Worm (Caenorhabditis elegans) whole organism, mixed stage, embryonic: ENCODE results near the gene msp-79.
"Not testable (repeated sequence)": the region's sequence is repeated elsewhere in the genome, so short reads cannot be mapped to it uniquely, and the experiment has no call there.

Source experiments
- M03D4.4 ChIP-seq: sonication (generic microtip); optimal IDR thresholded peaks from 2 replicates; lab custom pipeline; 2017; ENCODE audit warnings: mild to moderate bottlenecking, missing genetic modification characterization, missing compliant biosample characterization
- bed-3 ChIP-seq: fragments of 200-800 bp; sonication (Bioruptor generic); optimal IDR thresholded peaks from 3 replicates; lab custom pipeline; 2018; ENCODE audit warnings: mild to moderate bottlenecking, missing genetic modification characterization, moderate library complexity, missing compliant biosample characterization
- blmp-1 ChIP-seq: fragments of 150-350 bp; optimal IDR thresholded peaks from 2 replicates; lab custom pipeline; 2014; ENCODE audit warnings: missing biosample characterization, missing genetic modification characterization
- ceh-39 ChIP-seq: fragments of 150-350 bp; optimal IDR thresholded peaks from 2 replicates; lab custom pipeline; 2014; ENCODE audit warnings: missing biosample characterization, missing genetic modification characterization
- ceh-43 ChIP-seq: fragments of 200-800 bp; sonication (Bioruptor generic); optimal IDR thresholded peaks from 2 replicates; lab custom pipeline; 2018; ENCODE audit warnings: mild to moderate bottlenecking, missing genetic modification characterization, moderate library complexity, missing compliant biosample characterization
- ceh-83 ChIP-seq: fragments of 200-800 bp; sonication (Bioruptor generic); optimal IDR thresholded peaks from 2 replicates; lab custom pipeline; 2018; ENCODE audit warnings: mild to moderate bottlenecking, missing genetic modification characterization, missing compliant biosample characterization
- ces-1 ChIP-seq: fragments of 150-350 bp; optimal IDR thresholded peaks from 2 replicates; lab custom pipeline; 2014; ENCODE audit warnings: missing biosample characterization, missing genetic modification reagents, missing genetic modification characterization
- cnd-1 ChIP-seq: fragments of 200-800 bp; sonication (Bioruptor generic); optimal IDR thresholded peaks from 2 replicates; lab custom pipeline; 2018; ENCODE audit warnings: mild to moderate bottlenecking, missing genetic modification characterization, missing compliant biosample characterization
- drap-1 ChIP-seq: fragments of 200-800 bp; sonication (Bioruptor generic); optimal IDR thresholded peaks from 3 replicates; lab custom pipeline; 2018; ENCODE audit warnings: mild to moderate bottlenecking, missing genetic modification characterization, missing compliant biosample characterization
- elt-1 ChIP-seq: sonication (generic microtip); optimal IDR thresholded peaks from 2 replicates; lab custom pipeline; 2017; ENCODE audit warnings: missing genetic modification characterization, mild to moderate bottlenecking, missing compliant biosample characterization, antibody characterized with exemption, moderate library complexity, borderline replicate concordance; ENCODE audit not compliant: insufficient read depth
- elt-3 ChIP-seq: fragments of 150-350 bp; optimal IDR thresholded peaks from 2 replicates; lab custom pipeline; 2014; ENCODE audit warnings: missing biosample characterization, missing genetic modification characterization
- flh-1 ChIP-seq: fragments of 200-800 bp; sonication (Bioruptor generic); optimal IDR thresholded peaks from 2 replicates; lab custom pipeline; 2018; ENCODE audit warnings: mild to moderate bottlenecking, missing genetic modification characterization, moderate library complexity, missing compliant biosample characterization
- ham-2 ChIP-seq: fragments of 200-800 bp; sonication (Bioruptor generic); optimal IDR thresholded peaks from 2 replicates; lab custom pipeline; 2018; ENCODE audit warnings: mild to moderate bottlenecking, missing genetic modification characterization, missing compliant biosample characterization
- hlh-1 ChIP-seq: fragments of 150-350 bp; optimal IDR thresholded peaks from 2 replicates; lab custom pipeline; 2014; ENCODE audit warnings: missing biosample characterization, missing genetic modification reagents, missing genetic modification characterization
- lin-13 ChIP-seq: fragments of 150-350 bp; optimal IDR thresholded peaks from 2 replicates; lab custom pipeline; 2014; ENCODE audit warnings: missing biosample characterization, missing genetic modification characterization
- lin-32 ChIP-seq: fragments of 200-800 bp; sonication (Bioruptor generic); optimal IDR thresholded peaks from 2 replicates; lab custom pipeline; 2018; ENCODE audit warnings: mild to moderate bottlenecking, missing genetic modification characterization, missing compliant biosample characterization
- lsy-2 ChIP-seq: fragments of 150-350 bp; optimal IDR thresholded peaks from 2 replicates; lab custom pipeline; 2014; ENCODE audit warnings: missing biosample characterization, missing genetic modification characterization
- mab-5 ChIP-seq: fragments of 150-350 bp; optimal IDR thresholded peaks from 2 replicates; lab custom pipeline; 2014; ENCODE audit warnings: missing biosample characterization, missing genetic modification characterization
- mep-1 ChIP-seq: fragments of 150-350 bp; optimal IDR thresholded peaks from 2 replicates; lab custom pipeline; 2017; ENCODE audit warnings: missing biosample characterization, missing genetic modification reagents, missing genetic modification characterization, inconsistent platforms
- mls-2 ChIP-seq: sonication (generic microtip); optimal IDR thresholded peaks from 2 replicates; lab custom pipeline; 2016; ENCODE audit warnings: mild to moderate bottlenecking, missing genetic modification characterization, moderate library complexity, missing compliant biosample characterization
- nhr-12 ChIP-seq: fragments of 150-350 bp; optimal IDR thresholded peaks from 2 replicates; lab custom pipeline; 2014; ENCODE audit warnings: missing biosample characterization, missing genetic modification characterization
- nhr-2 ChIP-seq: fragments of 150-350 bp; optimal IDR thresholded peaks from 2 replicates; lab custom pipeline; 2014; ENCODE audit warnings: missing biosample characterization, missing genetic modification characterization
- nhr-76 ChIP-seq: sonication (generic microtip); optimal IDR thresholded peaks from 2 replicates; lab custom pipeline; 2017; ENCODE audit warnings: missing biosample characterization, missing genetic modification characterization
- pha-4 ChIP-seq: fragments of 150-350 bp; optimal IDR thresholded peaks from 2 replicates; lab custom pipeline; 2018; ENCODE audit warnings: missing biosample characterization, missing genetic modification reagents, missing genetic modification characterization
- sem-2 ChIP-seq: fragments of 200-800 bp; sonication (Bioruptor generic); optimal IDR thresholded peaks from 2 replicates; lab custom pipeline; 2018; ENCODE audit warnings: mild to moderate bottlenecking, missing genetic modification characterization, missing compliant biosample characterization
- snpc-4 ChIP-seq: fragments of 150-350 bp; optimal IDR thresholded peaks from 2 replicates; lab custom pipeline; 2014; ENCODE audit warnings: missing biosample characterization, missing genetic modification characterization
- sptf-1 ChIP-seq: sonication (generic microtip); optimal IDR thresholded peaks from 2 replicates; lab custom pipeline; 2017; ENCODE audit warnings: mild to moderate bottlenecking, missing genetic modification characterization, moderate library complexity, missing compliant biosample characterization
- tbx-8 ChIP-seq: fragments of 200-800 bp; sonication (Bioruptor generic); optimal IDR thresholded peaks from 2 replicates; lab custom pipeline; 2018; ENCODE audit warnings: mild to moderate bottlenecking, missing genetic modification characterization, moderate library complexity, missing compliant biosample characterization
- unc-120 ChIP-seq: sonication (generic microtip); optimal IDR thresholded peaks from 2 replicates; lab custom pipeline; 2017; ENCODE audit warnings: missing genetic modification characterization, missing compliant biosample characterization; ENCODE audit not compliant: poor library complexity, severe bottlenecking
- unc-62 ChIP-seq: fragments of 150-350 bp; optimal IDR thresholded peaks from 2 replicates; lab custom pipeline; 2014; ENCODE audit warnings: missing biosample characterization, missing genetic modification reagents, missing genetic modification characterization
- zip-8 ChIP-seq: fragments of 150-350 bp; optimal IDR thresholded peaks from 2 replicates; lab custom pipeline; 2014; ENCODE audit warnings: missing biosample characterization, missing genetic modification characterization
- ztf-11 ChIP-seq: fragments of 150-350 bp; optimal IDR thresholded peaks from 2 replicates; lab custom pipeline; 2014; ENCODE audit warnings: missing biosample characterization, missing genetic modification characterization

The msp-79 gene

DNA sequence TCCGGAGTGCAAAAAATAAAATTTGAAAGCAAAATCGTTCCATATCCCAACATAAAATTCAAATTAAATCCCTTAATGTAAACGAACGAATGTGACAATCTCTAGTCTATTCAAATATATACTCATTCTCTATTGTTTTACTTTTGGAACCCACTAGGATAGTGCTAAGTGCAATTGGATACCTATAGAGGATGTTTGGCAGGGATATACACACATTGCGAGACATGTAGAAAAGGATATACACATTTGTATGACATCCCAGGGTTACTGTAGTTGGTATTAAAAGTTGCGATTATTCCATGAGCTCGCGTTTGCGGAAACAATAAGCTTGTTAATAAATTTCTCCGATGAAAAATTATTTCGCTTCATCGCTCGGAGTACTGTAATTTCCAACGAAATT is 6.5 kb upstream of the msp-79 start:
- TF ChIP-seq ceh-39 = peak; percentile 13
- peak; percentile 42 for TF ChIP-seq nhr-2
- TF ChIP-seq cnd-1 (tag; lab: Kevin White, UChicago) = peak; percentile 50
- no peak for TF ChIP-seq sptf-1
- peak; percentile 78 for TF ChIP-seq lsy-2
- TF ChIP-seq ceh-43 = peak; percentile 2
- TF ChIP-seq, all 35 proteins: peak for 5

DNA sequence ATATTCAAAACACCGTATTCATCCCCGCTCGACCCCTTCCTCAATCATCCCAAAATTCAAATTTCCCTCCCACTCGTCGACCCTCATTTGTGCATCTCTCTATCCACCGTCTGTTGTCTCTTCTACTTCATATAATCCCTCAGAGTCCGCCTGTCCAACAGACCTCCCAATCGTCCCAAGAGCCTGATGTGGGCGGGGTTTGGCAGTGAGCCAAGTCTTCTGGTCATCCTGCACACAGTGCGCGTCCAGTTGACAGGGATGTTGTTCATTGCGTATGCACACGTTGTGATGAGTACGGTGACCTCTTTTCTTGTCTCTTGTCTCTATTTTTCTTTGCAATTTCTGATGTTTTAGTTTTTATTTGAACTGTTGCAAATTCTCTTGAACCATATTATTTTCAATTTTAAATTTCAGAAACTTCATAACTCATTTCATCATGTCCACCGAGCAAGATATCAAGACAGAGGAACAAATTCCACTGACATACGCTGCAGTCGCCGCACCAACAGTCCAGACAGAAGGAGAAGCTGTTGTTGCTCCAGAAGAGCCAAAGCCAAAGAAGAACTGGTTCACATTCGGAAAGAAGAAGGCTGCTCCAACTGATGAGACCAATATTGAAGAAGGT is 5.3 kb upstream of the msp-79 start, which contains the start of gene cav-1:
cav-1 (plus strand) TSS at position 415 of the 625 bp plus-strand sequence.
- TF ChIP-seq lin-13 (tag; lab: Kevin White, UChicago) (peak; percentile 10), tbx-8 (GFP tag; lab: Kevin White, UChicago) (no peak), unc-62 (GFP tag; lab: Kevin White, UChicago) (peak; percentile 52), ham-2 (GFP tag; lab: Kevin White, UChicago) (no peak), hlh-1 (tag; lab: Kevin White, UChicago) (peak; percentile 72), drap-1 (GFP tag; lab: Kevin White, UChicago) (peak; percentile 30), snpc-4 (tag; lab: Kevin White, UChicago) (no peak), flh-1 (GFP tag; lab: Kevin White, UChicago) (no peak), mab-5 (tag; lab: Kevin White, UChicago) (no peak), cnd-1 (tag; lab: Kevin White, UChicago) (peak; percentile 82), nhr-12 (tag; lab: Kevin White, UChicago) (no peak), mls-2 (peak; percentile 63), M03D4.4 (tag; lab: Kevin White, UChicago) (no peak), bed-3 (no peak), pha-4 (tag; lab: Kevin White, UChicago) (no peak), sem-2 (GFP tag; lab: Kevin White, UChicago) (no peak), ceh-39 (peak; percentile 64), mep-1 (tag; lab: Kevin White, UChicago) (no peak), nhr-2 (peak; percentile 40), elt-3 (no peak), ceh-43 (no peak), lsy-2 (peak; percentile 14), ces-1 (no peak), ceh-83 (GFP tag; lab: Kevin White, UChicago) (peak; percentile 22), ztf-11 (peak; percentile 65), lin-32 (GFP tag; lab: Kevin White, UChicago) (peak; percentile 57), elt-1 (no peak)

DNA sequence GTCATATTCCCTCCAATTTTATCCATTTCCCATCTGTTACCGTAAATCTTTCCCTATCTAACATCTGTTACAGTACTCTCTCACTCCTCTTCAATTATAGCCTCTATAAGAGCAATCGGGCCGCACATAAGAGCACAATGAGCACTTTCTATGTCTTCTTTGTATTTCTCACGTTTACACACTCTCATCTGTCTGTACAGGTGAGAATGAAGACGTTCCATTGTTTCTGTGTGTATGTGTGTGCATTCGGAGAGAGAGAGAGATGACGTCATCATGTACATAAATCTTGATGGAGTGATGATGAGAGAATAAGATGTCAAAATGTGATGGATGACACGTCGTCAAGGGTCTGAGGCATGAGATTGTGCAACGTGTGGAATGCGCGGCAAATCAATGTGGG is 3.8 kb upstream of the msp-79 start:
- peak; percentile 80 for TF ChIP-seq cnd-1 (tag; lab: Kevin White, UChicago)
- TF ChIP-seq lsy-2 = peak; percentile 53
- peak; percentile 68 for TF ChIP-seq elt-1
- peak; percentile 65 for TF ChIP-seq ceh-39
- TF ChIP-seq nhr-2 = peak; percentile 95
- TF ChIP-seq ztf-11 = peak; percentile 25
- TF ChIP-seq lin-32 (GFP tag; lab: Kevin White, UChicago) = peak; percentile 64
- no peak for TF ChIP-seq lin-13 (tag; lab: Kevin White, UChicago)
- TF ChIP-seq ceh-83 (GFP tag; lab: Kevin White, UChicago) = no peak
- TF ChIP-seq unc-62 (GFP tag; lab: Kevin White, UChicago) = peak; percentile 100
- peak; percentile 5 for TF ChIP-seq nhr-12 (tag; lab: Kevin White, UChicago)
- TF ChIP-seq zip-8 (tag; lab: Kevin White, UChicago) = peak; percentile 93
- no peak for TF ChIP-seq flh-1 (GFP tag; lab: Kevin White, UChicago)
- TF ChIP-seq nhr-76 = no peak
- peak; percentile 2 for TF ChIP-seq mep-1 (tag; lab: Kevin White, UChicago)

DNA sequence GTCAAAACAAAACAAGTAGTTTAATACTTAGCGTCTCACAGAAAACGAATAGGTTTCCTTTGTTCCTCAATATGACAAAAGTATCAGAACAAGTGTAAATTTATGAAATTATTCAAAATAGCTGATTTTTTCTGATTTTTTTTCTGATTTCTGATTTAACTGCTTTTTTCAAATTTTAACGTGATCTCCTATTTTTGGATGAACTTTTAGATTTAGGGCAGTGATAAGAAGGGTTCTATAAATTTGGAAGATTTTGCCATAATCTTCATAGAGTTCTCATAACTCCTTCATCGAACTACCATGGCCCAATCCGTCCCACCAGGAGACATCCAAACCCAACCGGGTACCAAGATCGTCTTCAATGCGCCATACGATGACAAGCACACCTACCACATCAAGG is 2.8 kb upstream of the msp-79 start, which contains the start of gene msp-78:
msp-78 (plus strand) TSS at position 301 of the 400 bp plus-strand sequence.
- TF ChIP-seq zip-8 (tag; lab: Kevin White, UChicago); ceh-83 (GFP tag; lab: Kevin White, UChicago); ceh-43: not testable (repeated sequence)

DNA sequence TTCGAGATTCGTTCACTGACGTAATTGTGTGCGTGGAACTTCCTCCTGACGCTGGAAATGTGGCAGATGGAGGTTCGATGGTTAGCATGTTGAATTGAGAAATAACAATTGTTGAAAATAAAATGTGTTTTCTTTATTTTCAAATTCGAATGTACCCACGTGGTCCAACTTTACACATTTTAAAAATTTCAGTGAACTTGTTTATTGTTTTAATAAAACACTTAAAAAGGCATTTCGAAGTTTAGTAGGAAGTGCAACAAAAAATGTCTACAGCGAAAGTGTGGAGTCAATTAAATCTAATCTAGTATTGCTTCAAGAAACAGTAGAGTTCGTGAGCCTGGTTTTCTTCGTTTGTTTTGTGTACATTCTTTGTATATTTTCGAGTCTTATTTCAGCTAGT is 704 bp downstream of the msp-79 start, which contains the start of gene ssp-36:
ssp-36 (minus strand) TSS at position 101 of the 400 bp plus-strand sequence.
- TF ChIP-seq ceh-43 (no peak), lin-32 (GFP tag; lab: Kevin White, UChicago) (no peak), snpc-4 (tag; lab: Kevin White, UChicago) (no peak), zip-8 (tag; lab: Kevin White, UChicago) (no peak), lin-13 (tag; lab: Kevin White, UChicago) (no peak), lsy-2 (no peak), elt-3 (no peak), mep-1 (tag; lab: Kevin White, UChicago) (no peak), nhr-2 (no peak), drap-1 (GFP tag; lab: Kevin White, UChicago) (no peak), ztf-11 (no peak), unc-120 (tag; lab: Kevin White, UChicago) (no peak), nhr-76 (no peak), mls-2 (no peak), unc-62 (GFP tag; lab: Kevin White, UChicago) (no peak), blmp-1 (tag; lab: Kevin White, UChicago) (no peak)
- TF ChIP-seq, all 35 proteins: peak for 0
